Worm (Caenorhabditis elegans) whole organism, late embryonic: ENCODE results near the gene clec-28.

ENCODE experiments used
- ceh-48 ChIP-seq: sonication (generic microtip); optimal IDR thresholded peaks from 2 replicates; lab custom pipeline; 2016; ENCODE audit warnings: missing genetic modification characterization, inconsistent platforms, missing compliant biosample characterization
- ceh-6 ChIP-seq: fragments of 200-800 bp; sonication (Bioruptor generic); optimal IDR thresholded peaks from 2 replicates; lab custom pipeline; 2018; ENCODE audit warnings: mild to moderate bottlenecking, missing genetic modification characterization, missing compliant biosample characterization
- ceh-9 ChIP-seq: sonication (generic microtip); optimal IDR thresholded peaks from 2 replicates; lab custom pipeline; 2016; ENCODE audit warnings: mild to moderate bottlenecking, missing genetic modification characterization, inconsistent platforms, missing compliant biosample characterization
- ets-4 ChIP-seq: sonication (generic microtip); optimal IDR thresholded peaks from 2 replicates; lab custom pipeline; 2016; ENCODE audit warnings: missing genetic modification characterization, missing compliant biosample characterization
- hlh-8 ChIP-seq: sonication (generic microtip); optimal IDR thresholded peaks from 2 replicates; lab custom pipeline; 2016; ENCODE audit warnings: missing genotype, missing genetic modification characterization, missing compliant biosample characterization
- nhr-11 ChIP-seq: fragments of 150-350 bp; optimal IDR thresholded peaks from 2 replicates; lab custom pipeline; 2014; ENCODE audit warnings: missing biosample characterization, missing genetic modification characterization

DNA sequence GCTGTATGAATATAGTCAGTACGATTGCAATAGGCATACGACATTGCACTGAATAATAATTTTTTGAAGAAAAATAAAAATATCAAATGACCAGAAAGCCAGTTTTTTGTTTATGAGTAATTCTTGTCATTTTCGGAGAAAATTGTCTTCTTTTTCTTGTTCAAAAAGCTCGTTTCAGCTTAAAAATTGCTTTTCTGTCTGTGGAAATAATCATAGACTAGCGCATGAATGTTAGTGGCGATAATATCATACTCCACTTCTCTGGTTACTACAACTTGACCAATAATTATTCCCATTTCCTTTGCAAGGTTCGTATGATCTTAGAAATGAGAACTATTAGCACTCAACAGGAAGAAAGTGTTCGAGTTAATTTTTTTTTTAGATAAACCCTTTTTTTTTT is 38.0 kb upstream of the clec-28 start, which contains the start of gene srh-216:
- no peak for TF ChIP-seq ceh-9 (tag; lab: Kevin White, UChicago)
- TF ChIP-seq ceh-48, result no peak
- TF ChIP-seq ets-4, result no peak
- no peak for TF ChIP-seq ceh-6 (GFP tag; lab: Kevin White, UChicago)
- no peak for TF ChIP-seq nhr-11 (tag; lab: Kevin White, UChicago)
- TF ChIP-seq hlh-8 (tag; lab: Kevin White, UChicago), result no peak
